Fruit fly (Drosophila melanogaster): ENCODE measurements around the gene Elp1.

The Elp1 gene

dm6 chr3R:11655873-11656374 lies 5.2 kb downstream of the Elp1 start, which contains the start of gene CG42327:
Gene CG42327 (plus strand): TSS chr3R:11656149.
- TF ChIP-seq sim (GFP tag; IDR thresholded peaks at IDR 0.05) (peak; percentile 94), wdn (GFP tag; IDR thresholded peaks at IDR 0.05) (peak; percentile 91), NC2β (GFP tag; optimal IDR thresholded peaks at IDR 0.05) (peak; percentile 84), tin (GFP tag; optimal IDR thresholded peaks at IDR 0.05) (peak; percentile 94), Pdp1 (GFP tag; optimal IDR thresholded peaks at IDR 0.05) (peak; percentile 60 to 73), CG7357 (GFP tag; IDR thresholded peaks at IDR 0.05) (peak; percentile 77; the same call in 2 of the 3 replicates), CG7839 (tag; optimal IDR thresholded peaks at IDR 0.05) (peak; percentile 93), HLH54F (GFP tag; optimal IDR thresholded peaks at IDR 0.05) (peak; percentile 71), tx (GFP tag; optimal IDR thresholded peaks at IDR 0.05) (peak; percentile 24), lilli (GFP tag; optimal IDR thresholded peaks at IDR 0.05) (peak; percentile 88), prd (optimal IDR thresholded peaks at IDR 0.05) (no peak), prd (GFP tag; IDR thresholded peaks at IDR 0.05) (peak; percentile 96), C15 (GFP tag; IDR thresholded peaks at IDR 0.05) (peak; percentile 86; the same call in 2 of the 3 replicates), Neu2 (GFP tag; optimal IDR thresholded peaks at IDR 0.05; ENCODE audit: borderline replicate concordance) (no peak), danr (GFP tag; IDR thresholded peaks at IDR 0.05) (peak; percentile 87), MBD-R2 (GFP tag; IDR thresholded peaks at IDR 0.05) (peak; percentile 67), CG10654 (GFP tag; optimal IDR thresholded peaks at IDR 0.05) (peak; percentile 90), odd (GFP tag; optimal IDR thresholded peaks at IDR 0.05) (peak; percentile 90), sob (GFP tag; IDR thresholded peaks at IDR 0.05) (peak; percentile 93), CG3726 (GFP tag; IDR thresholded peaks at IDR 0.05) (peak; percentile 93), Hmr (GFP tag; optimal IDR thresholded peaks at IDR 0.05) (peak; percentile 92), CG14965 (GFP tag; optimal IDR thresholded peaks at IDR 0.05; ENCODE audit: borderline replicate concordance) (peak; percentile 20), vnd (GFP tag; IDR thresholded peaks at IDR 0.05; ENCODE audit: partially characterized antibody) (no peak), CG2712 (tag; optimal IDR thresholded peaks at IDR 0.05) (peak; percentile 98), Aef1 (GFP tag; IDR thresholded peaks at IDR 0.05) (peak; percentile 84), nmo (GFP tag; optimal IDR thresholded peaks at IDR 0.05) (peak; percentile 93), kah (GFP tag; optimal IDR thresholded peaks at IDR 0.05) (peak; percentile 79), grau (tag; optimal IDR thresholded peaks at IDR 0.05) (peak; percentile 91), ftz-f1 (GFP tag; optimal IDR thresholded peaks at IDR 0.05) (peak; percentile 4), sc (optimal IDR thresholded peaks at IDR 0.05) (no peak), sc (GFP tag; optimal IDR thresholded peaks at IDR 0.05) (peak; percentile 95), CG30020 (tag; optimal IDR thresholded peaks at IDR 0.05) (peak; percentile 69), dmrt99B (tag; optimal IDR thresholded peaks at IDR 0.05) (peak; percentile 96), gfzf (GFP tag; optimal IDR thresholded peaks at IDR 0.05) (no peak), otp (GFP tag; IDR thresholded peaks at IDR 0.05) (peak; percentile 97), ash1 (GFP tag; optimal IDR thresholded peaks at IDR 0.05) (peak; percentile 21), CG30431 (GFP tag; optimal IDR thresholded peaks at IDR 0.05) (peak; percentile 95), CG16863 (GFP tag; optimal IDR thresholded peaks at IDR 0.05) (peak; percentile 87), klu (GFP tag; IDR thresholded peaks at IDR 0.05) (peak; percentile 81), Opbp (GFP tag; IDR thresholded peaks at IDR 0.05; ENCODE audit: partially characterized antibody) (0 out of 3 replicates have a peak, but pooled peaks have one; percentile 43), stc (GFP tag; IDR thresholded peaks at IDR 0.05) (peak; percentile 98), CG14014 (GFP tag; IDR thresholded peaks at IDR 0.05) (peak; percentile 90), CG6854 (GFP tag; optimal IDR thresholded peaks at IDR 0.05) (peak; percentile 88), usp (GFP tag; optimal IDR thresholded peaks at IDR 0.05) (no peak), CG10431 (GFP tag; optimal IDR thresholded peaks at IDR 0.05) (peak; percentile 81), chm (GFP tag; IDR thresholded peaks at IDR 0.05) (peak; percentile 98), ro (GFP tag; IDR thresholded peaks at IDR 0.05) (peak; percentile 84), E2f2 (GFP tag; IDR thresholded peaks at IDR 0.05) (peak; percentile 82), pzg (GFP tag; optimal IDR thresholded peaks at IDR 0.05) (no peak), CG11695 (GFP tag; IDR thresholded peaks at IDR 0.05) (peak; percentile 95), vvl (GFP tag; IDR thresholded peaks at IDR 0.05) (peak; percentile 98)
